Worm (Caenorhabditis elegans) whole organism, early embryonic: ENCODE results near the gene srh-297.
"Not testable (repeated sequence)": the region's sequence is repeated elsewhere in the genome, so short reads cannot be mapped to it uniquely, and the experiment has no call there.

ENCODE experiments used
- B0310.2 ChIP-seq: sonication (generic microtip); optimal IDR thresholded peaks from 2 replicates; lab custom pipeline; 2016; ENCODE audit warnings: mild to moderate bottlenecking, missing genetic modification characterization, missing compliant biosample characterization
- F13C5.2 ChIP-seq: sonication (generic microtip); optimal IDR thresholded peaks from 2 replicates; lab custom pipeline; 2017; ENCODE audit warnings: mild to moderate bottlenecking, missing genetic modification characterization, inconsistent platforms, missing compliant biosample characterization
- aly-1 ChIP-seq: sonication (generic microtip); optimal IDR thresholded peaks from 2 replicates; lab custom pipeline; 2016; ENCODE audit warnings: missing genetic modification characterization, missing compliant biosample characterization
- ama-1 ChIP-seq: fragments of 150-350 bp; optimal IDR thresholded peaks from 2 replicates; lab custom pipeline; 2014
- ceh-13 ChIP-seq: fragments of 200-800 bp; sonication (Bioruptor generic); optimal IDR thresholded peaks from 2 replicates; lab custom pipeline; 2018; ENCODE audit warnings: mild to moderate bottlenecking, missing genetic modification characterization, missing compliant biosample characterization
- ceh-36 ChIP-seq: sonication (generic microtip); optimal IDR thresholded peaks from 2 replicates; lab custom pipeline; 2016; ENCODE audit warnings: missing genetic modification characterization, inconsistent platforms, missing compliant biosample characterization
- ets-7 ChIP-seq: sonication (generic microtip); optimal IDR thresholded peaks from 2 replicates; lab custom pipeline; 2016; ENCODE audit warnings: missing genotype, missing genetic modification characterization, missing compliant biosample characterization
- flt-1 ChIP-seq: fragments of 200-800 bp; sonication (Bioruptor generic); IDR thresholded peaks from 2 replicates; pipeline ENCODE4 v1.3.6; 2022; ENCODE audit warnings: missing genetic modification characterization, missing compliant biosample characterization
- hmbx-1 ChIP-seq: sonication (generic microtip); optimal IDR thresholded peaks from 2 replicates; lab custom pipeline; 2016; ENCODE audit warnings: mild to moderate bottlenecking, missing genetic modification characterization, missing compliant biosample characterization
- hmg-4 ChIP-seq: fragments of 200-800 bp; sonication (Bioruptor generic); optimal IDR thresholded peaks from 2 replicates; lab custom pipeline; 2018; ENCODE audit warnings: mild to moderate bottlenecking, missing genetic modification characterization, missing compliant biosample characterization
- hnd-1 ChIP-seq: sonication (generic microtip); optimal IDR thresholded peaks from 2 replicates; lab custom pipeline; 2016; ENCODE audit warnings: missing genetic modification characterization, missing compliant biosample characterization
- pes-1 ChIP-seq: fragments of 200-800 bp; sonication (Bioruptor generic); IDR thresholded peaks from 2 replicates; pipeline ENCODE4 v1.3.6; 2022; ENCODE audit warnings: missing genetic modification reagents, missing genetic modification characterization, missing compliant biosample characterization
- scrt-1 ChIP-seq: fragments of 200-800 bp; sonication (Bioruptor generic); IDR thresholded peaks from 2 replicates; pipeline ENCODE4 v1.3.6; 2022; ENCODE audit warnings: missing genetic modification characterization, missing compliant biosample characterization
- sea-1 ChIP-seq: fragments of 200-800 bp; sonication (Bioruptor generic); conservative IDR thresholded peaks from 2 replicates; pipeline ENCODE4 v1.3.6; 2022; ENCODE audit warnings: missing genetic modification characterization, missing compliant biosample characterization
- tbx-11 ChIP-seq: fragments of 200-800 bp; sonication (Bioruptor generic); IDR thresholded peaks from 2 replicates; pipeline ENCODE4 v1.3.6; 2022; ENCODE audit warnings: missing genetic modification characterization, missing compliant biosample characterization
- tbx-37 ChIP-seq: fragments of 200-800 bp; sonication (Bioruptor generic); conservative IDR thresholded peaks from 2 replicates; pipeline ENCODE4 v1.3.6; 2022; ENCODE audit warnings: missing genetic modification reagents, missing genetic modification characterization, missing compliant biosample characterization
- tra-4 ChIP-seq: sonication (generic microtip); optimal IDR thresholded peaks from 2 replicates; lab custom pipeline; 2017; ENCODE audit warnings: missing genetic modification characterization, missing compliant biosample characterization

srh-297 gene

ce11 chrII:3210365-3210764 is 20.0 kb downstream of the srh-297 start, which contains the start of gene ZC239.5:
Gene ZC239.5, plus strand, starts transcription at chrII:3210665.
- no peak for TF ChIP-seq tra-4 (tag; lab: Kevin White, UChicago)
- no peak for TF ChIP-seq scrt-1 (GFP tag; lab: Robert Waterston, UW)
- TF ChIP-seq F13C5.2 (tag; lab: Kevin White, UChicago), result no peak
- TF ChIP-seq hnd-1, result no peak
- TF ChIP-seq aly-1, result no peak
- TF ChIP-seq tbx-37 (GFP tag; lab: Robert Waterston, UW), result no peak
- TF ChIP-seq hmg-4, result no peak
- no peak for TF ChIP-seq ceh-36
- no peak for TF ChIP-seq B0310.2 (tag; lab: Kevin White, UChicago)
- no peak for TF ChIP-seq pes-1 (GFP tag; lab: Robert Waterston, UW)
- TF ChIP-seq flt-1 (GFP tag; lab: Robert Waterston, UW), result no peak
- no peak for TF ChIP-seq ama-1 (lab: Kevin White, UChicago)

ce11 chrII:3209251-3209650 is 21.1 kb downstream of the srh-297 start, which contains the start of gene ZC239.6:
Gene ZC239.6, plus strand, starts transcription at chrII:3209631.
- no peak for TF ChIP-seq ceh-36
- TF ChIP-seq ets-7 (tag; lab: Kevin White, UChicago), result no peak
- TF ChIP-seq B0310.2 (tag; lab: Kevin White, UChicago), result no peak
- no peak for TF ChIP-seq ama-1 (lab: Kevin White, UChicago)
- TF ChIP-seq tra-4 (tag; lab: Kevin White, UChicago), result no peak
- no peak for TF ChIP-seq hmg-4
- no peak for TF ChIP-seq hnd-1
- TF ChIP-seq tbx-37 (GFP tag; lab: Robert Waterston, UW), result no peak

- TF ChIP-seq hmg-4, result no peak
- TF ChIP-seq scrt-1 (GFP tag; lab: Robert Waterston, UW), result no peak
- no peak for TF ChIP-seq tra-4 (tag; lab: Kevin White, UChicago)
- no peak for TF ChIP-seq tbx-37 (GFP tag; lab: Robert Waterston, UW)
- TF ChIP-seq ets-7 (tag; lab: Kevin White, UChicago), result no peak
- TF ChIP-seq hmbx-1 (tag; lab: Kevin White, UChicago), result no peak
- no peak for TF ChIP-seq sea-1 (GFP tag; lab: Robert Waterston, UW)
- no peak for TF ChIP-seq ama-1 (lab: Kevin White, UChicago)
- TF ChIP-seq hnd-1, result no peak
- TF ChIP-seq tbx-11 (GFP tag; lab: Robert Waterston, UW), result no peak
- no peak for TF ChIP-seq ceh-36
- TF ChIP-seq B0310.2 (tag; lab: Kevin White, UChicago), result no peak
- no peak for TF ChIP-seq aly-1
- TF ChIP-seq F13C5.2 (tag; lab: Kevin White, UChicago), result no peak
- TF ChIP-seq pes-1 (GFP tag; lab: Robert Waterston, UW), result no peak
- TF ChIP-seq ceh-13, result no peak
- TF ChIP-seq flt-1 (GFP tag; lab: Robert Waterston, UW), result no peak
Observed at ce11 chrII:3208679-3209078, 21.6 kb downstream of the srh-297 start, which contains the start of gene sdz-35. Gene sdz-35, minus strand, starts transcription at chrII:3208779.

- no peak for TF ChIP-seq tbx-11 (GFP tag; lab: Robert Waterston, UW)
Observed at ce11 chrII:3206423-3206989, 23.8 kb downstream of the srh-297 start, which contains the start of the genes ZC239.20 and ZC239.21. Gene ZC239.20, minus strand, starts transcription at chrII:3206523. Gene ZC239.21, plus strand, starts transcription at chrII:3206939.

- TF ChIP-seq scrt-1 (GFP tag; lab: Robert Waterston, UW) (no peak), pes-1 (GFP tag; lab: Robert Waterston, UW) (no peak), F13C5.2 (tag; lab: Kevin White, UChicago) (no peak), tbx-11 (GFP tag; lab: Robert Waterston, UW) (no peak), hmg-4 (no peak), B0310.2 (tag; lab: Kevin White, UChicago) (no peak), aly-1 (no peak), tra-4 (tag; lab: Kevin White, UChicago) (no peak), ceh-13 (no peak)
Observed at ce11 chrII:3203415-3203814, 26.9 kb downstream of the srh-297 start, which contains the start of gene sri-50. Gene sri-50, plus strand, starts transcription at chrII:3203715.

ce11 chrII:3202519-3202918 is 27.8 kb downstream of the srh-297 start, which contains the start of gene sri-53:
Gene sri-53, minus strand, starts transcription at chrII:3202619.
- no peak for TF ChIP-seq tra-4 (tag; lab: Kevin White, UChicago)
- no peak for TF ChIP-seq aly-1
- TF ChIP-seq F13C5.2 (tag; lab: Kevin White, UChicago), result no peak
- TF ChIP-seq ama-1 (lab: Kevin White, UChicago), result no peak
- TF ChIP-seq tbx-11 (GFP tag; lab: Robert Waterston, UW), result no peak
- TF ChIP-seq hmg-4, result no peak

- TF ChIP-seq ceh-36, ceh-13, hmg-4: not testable (repeated sequence)
Observed at ce11 chrII:3201242-3201641, 29.1 kb downstream of the srh-297 start, which contains the start of gene sri-48. Gene sri-48, minus strand, starts transcription at chrII:3201342.

- TF ChIP-seq F13C5.2 (tag; lab: Kevin White, UChicago), result no peak
- TF ChIP-seq pes-1 (GFP tag; lab: Robert Waterston, UW), result no peak
- TF ChIP-seq ceh-13, result no peak
- TF ChIP-seq sea-1 (GFP tag; lab: Robert Waterston, UW), result no peak
- no peak for TF ChIP-seq B0310.2 (tag; lab: Kevin White, UChicago)
- no peak for TF ChIP-seq scrt-1 (GFP tag; lab: Robert Waterston, UW)
- TF ChIP-seq hmg-4, result no peak
- no peak for TF ChIP-seq ama-1 (lab: Kevin White, UChicago)
- no peak for TF ChIP-seq hmbx-1 (tag; lab: Kevin White, UChicago)
- no peak for TF ChIP-seq tra-4 (tag; lab: Kevin White, UChicago)
- TF ChIP-seq ceh-36, result no peak
- no peak for TF ChIP-seq aly-1
- TF ChIP-seq tbx-37 (GFP tag; lab: Robert Waterston, UW), result no peak
- no peak for TF ChIP-seq flt-1 (GFP tag; lab: Robert Waterston, UW)
- TF ChIP-seq tbx-11 (GFP tag; lab: Robert Waterston, UW), result no peak
- TF ChIP-seq hnd-1, result no peak
Observed at ce11 chrII:3198998-3199397, 31.3 kb downstream of the srh-297 start, which contains the start of gene sri-51. Gene sri-51, minus strand, starts transcription at chrII:3199098.
